Worm (Caenorhabditis elegans): ENCODE measurements around the gene C14F11.4.

C14F11.4 gene

DNA sequence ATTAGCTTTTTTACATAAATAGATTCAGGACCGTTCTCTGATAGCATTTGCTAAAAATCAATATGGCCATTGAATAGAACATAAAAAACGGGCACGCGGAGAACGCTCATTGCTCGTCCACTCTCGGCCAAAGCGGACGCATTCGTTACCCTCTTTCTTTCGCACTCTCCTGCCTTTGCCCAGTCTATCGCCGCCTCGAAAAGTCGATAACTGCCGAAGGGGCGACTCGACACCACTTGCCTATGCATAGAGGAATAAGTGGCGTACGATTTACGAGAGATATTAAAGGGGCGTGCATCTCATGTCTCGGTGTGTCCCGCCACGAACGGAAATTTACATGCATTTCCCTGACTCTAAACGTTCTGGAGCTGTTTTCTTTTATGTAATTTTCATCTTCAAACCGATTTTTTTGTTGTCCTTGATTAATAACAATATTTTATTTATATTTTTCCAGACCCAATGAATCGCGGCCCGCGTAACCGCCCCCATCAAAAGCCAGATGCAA lies 30.4 kb upstream of the C14F11.4 start, which contains the start of gene W05H9.4:
Gene W05H9.4, plus strand, starts transcription at position 455 of the 505 bp plus-strand sequence.
- no peak for TF ChIP-seq hif-1 (tag; optimal IDR thresholded peaks at IDR 0.05)
- TF ChIP-seq lin-29 (GFP tag; IDR thresholded peaks at IDR 0.05): no peak
- TF ChIP-seq cey-2 (tag; optimal IDR thresholded peaks at IDR 0.05; ENCODE audit: borderline replicate concordance, insufficient read depth): no peak
- peak; percentile 53 for TF ChIP-seq hlh-11 (tag; optimal IDR thresholded peaks at IDR 0.05)
- peak; percentile 97 for TF ChIP-seq aha-1 (tag)
- no peak for TF ChIP-seq dpl-1 (GFP tag; optimal IDR thresholded peaks at IDR 0.05)
- TF ChIP-seq nhr-28 (tag; optimal IDR thresholded peaks at IDR 0.05): no peak
- TF ChIP-seq hlh-30 (tag; optimal IDR thresholded peaks at IDR 0.05; ENCODE audit: insufficient read depth): peak; percentile 74
- no peak for TF ChIP-seq F37D6.2 (tag; optimal IDR thresholded peaks at IDR 0.05)
- no peak for TF ChIP-seq ceh-82 (tag; optimal IDR thresholded peaks at IDR 0.05)
- TF ChIP-seq spr-1 (tag; optimal IDR thresholded peaks at IDR 0.05): no peak
- TF ChIP-seq nhr-77 (tag; optimal IDR thresholded peaks at IDR 0.05): no peak
- no peak for TF ChIP-seq dmd-8 (GFP tag; IDR thresholded peaks at IDR 0.05)
- TF ChIP-seq mdl-1 (tag; optimal IDR thresholded peaks at IDR 0.05): peak in 1 of 2 experiments; percentile 33
- TF ChIP-seq ztf-11 (tag; optimal IDR thresholded peaks at IDR 0.05): no peak
- TF ChIP-seq mep-1 (tag; optimal IDR thresholded peaks at IDR 0.05): peak; percentile 44
- peak; percentile 8; the same call in 1 of the 2 replicates for TF ChIP-seq dmd-6 (GFP tag; IDR thresholded peaks at IDR 0.05)
- no peak for TF ChIP-seq lin-38 (GFP tag; IDR thresholded peaks at IDR 0.05)
- peak in 1 of 2 experiments; percentile 44 for TF ChIP-seq lsy-2 (tag; optimal IDR thresholded peaks at IDR 0.05)
- TF ChIP-seq unc-130 (GFP tag; optimal IDR thresholded peaks at IDR 0.05): no peak
- 0 out of 2 replicates have a peak, but pooled peaks have one; percentile 8 for TF ChIP-seq snpc-1.2 (GFP tag; IDR thresholded peaks at IDR 0.05)
- no peak for TF ChIP-seq php-3 (GFP tag; IDR thresholded peaks at IDR 0.05)
- TF ChIP-seq mxl-3 (GFP tag; optimal IDR thresholded peaks at IDR 0.05): no peak
- TF ChIP-seq nhr-6 (tag; optimal IDR thresholded peaks at IDR 0.05): no peak
- no peak for TF ChIP-seq ama-1 (optimal IDR thresholded peaks at IDR 0.05)
- no peak for TF ChIP-seq tra-1 (GFP tag; IDR thresholded peaks at IDR 0.05)
- no peak for TF ChIP-seq fos-1 (tag; optimal IDR thresholded peaks at IDR 0.05)
- TF ChIP-seq zag-1 (tag; optimal IDR thresholded peaks at IDR 0.05): no peak
- TF ChIP-seq aly-2 (tag; optimal IDR thresholded peaks at IDR 0.05): no peak
- no peak for TF ChIP-seq tag-97 (GFP tag; IDR thresholded peaks at IDR 0.05)
- TF ChIP-seq ZK546.5 (tag; optimal IDR thresholded peaks at IDR 0.05): no peak
- no peak for TF ChIP-seq gei-8 (GFP tag; optimal IDR thresholded peaks at IDR 0.05)
- TF ChIP-seq skn-1 (tag; optimal IDR thresholded peaks at IDR 0.05): no peak
- TF ChIP-seq nhr-25 (tag; optimal IDR thresholded peaks at IDR 0.05; ENCODE audit: borderline replicate concordance, insufficient read depth): peak; percentile 2
- peak; percentile 48 for TF ChIP-seq rbr-2 (tag; optimal IDR thresholded peaks at IDR 0.05)
- TF ChIP-seq lin-1 (GFP tag; IDR thresholded peaks at IDR 0.05): no peak
- peak; percentile 47; the same call in 1 of the 2 replicates for TF ChIP-seq hmg-1.1 (GFP tag; IDR thresholded peaks at IDR 0.05)
- no peak for TF ChIP-seq R02D3.7 (tag; optimal IDR thresholded peaks at IDR 0.05)
- TF ChIP-seq dve-1 (tag; optimal IDR thresholded peaks at IDR 0.05; ENCODE audit: insufficient read depth): peak; percentile 22
- no peak for TF ChIP-seq egl-43 (GFP tag; IDR thresholded peaks at IDR 0.05)
- no peak for TF ChIP-seq Y5F2A.4 (GFP tag; optimal IDR thresholded peaks at IDR 0.05)
- no peak for TF ChIP-seq ceh-62 (tag; optimal IDR thresholded peaks at IDR 0.05)
- no peak for TF ChIP-seq nhr-41 (GFP tag; IDR thresholded peaks at IDR 0.05)
- no peak for TF ChIP-seq nhr-42 (GFP tag; IDR thresholded peaks at IDR 0.05)
- TF ChIP-seq F44E2.7 (GFP tag; IDR thresholded peaks at IDR 0.05): no peak
- peak; percentile 39 for TF ChIP-seq mes-2 (tag; optimal IDR thresholded peaks at IDR 0.05; ENCODE audit: poor library complexity, severe bottlenecking)
- TF ChIP-seq ceh-28 (tag; optimal IDR thresholded peaks at IDR 0.05): peak; percentile 65
- no peak for TF ChIP-seq Y48G9A.11 (GFP tag; IDR thresholded peaks at IDR 0.05)
- no peak for TF ChIP-seq nhr-11 (tag; optimal IDR thresholded peaks at IDR 0.05)
